Worm (Caenorhabditis elegans): ENCODE data around the gene rnp-4.
A peak's percentile ranks its signal among the peaks of the same experiment; 100 is the strongest.

Gene rnp-4

ce11 chrIII:4428797-4429196 is 22.7 kb downstream of the rnp-4 start (continued):
- no peak for TF ChIP-seq unc-39 (tag; optimal IDR thresholded peaks at IDR 0.05)
- no peak for TF ChIP-seq duxl-1 (tag; optimal IDR thresholded peaks at IDR 0.05; ENCODE audit: poor library complexity)
- peak; percentile 74; the same call in 1 of the 2 replicates for TF ChIP-seq dmd-8 (GFP tag; IDR thresholded peaks at IDR 0.05)
- no peak for TF ChIP-seq skn-1 (tag; optimal IDR thresholded peaks at IDR 0.05)
- peak; percentile 63 for TF ChIP-seq aha-1 (tag)
- no peak for TF ChIP-seq F37D6.2 (tag; optimal IDR thresholded peaks at IDR 0.05)
- TF ChIP-seq Y48G9A.11 (GFP tag; IDR thresholded peaks at IDR 0.05) = no peak
- TF ChIP-seq zfp-2 (tag; optimal IDR thresholded peaks at IDR 0.05) = no peak
- no peak for TF ChIP-seq ama-1 (optimal IDR thresholded peaks at IDR 0.05)

ce11 chrIII:4429402-4429801 is 23.3 kb downstream of the rnp-4 start, which contains the start of gene C28A5.6:
Gene C28A5.6 (minus strand): TSS chrIII:4429502.
- TF ChIP-seq rbr-2 (tag; optimal IDR thresholded peaks at IDR 0.05) = no peak
- TF ChIP-seq mep-1 (tag; optimal IDR thresholded peaks at IDR 0.05) = no peak
- TF ChIP-seq dve-1 (tag; optimal IDR thresholded peaks at IDR 0.05; ENCODE audit: insufficient read depth) = no peak
- no peak for TF ChIP-seq aly-2 (tag; optimal IDR thresholded peaks at IDR 0.05)
- no peak for TF ChIP-seq snpc-1.2 (GFP tag; IDR thresholded peaks at IDR 0.05)
- no peak for TF ChIP-seq skn-1 (tag; optimal IDR thresholded peaks at IDR 0.05)
- no peak for TF ChIP-seq nhr-237 (tag; optimal IDR thresholded peaks at IDR 0.05)
- no peak for TF ChIP-seq ctbp-1 (GFP tag; IDR thresholded peaks at IDR 0.05)
- no peak for TF ChIP-seq egl-27 (tag; optimal IDR thresholded peaks at IDR 0.05)
- no peak for TF ChIP-seq lin-29 (GFP tag; IDR thresholded peaks at IDR 0.05)
- TF ChIP-seq sdz-12 (GFP tag; optimal IDR thresholded peaks at IDR 0.05) = no peak
- TF ChIP-seq hlh-11 (tag; optimal IDR thresholded peaks at IDR 0.05) = no peak
- no peak for TF ChIP-seq nhr-48 (tag; optimal IDR thresholded peaks at IDR 0.05)
- no peak for TF ChIP-seq zag-1 (tag; optimal IDR thresholded peaks at IDR 0.05)
- TF ChIP-seq ceh-28 (tag; optimal IDR thresholded peaks at IDR 0.05) = no peak

ce11 chrIII:4434294-4434781 is 28.3 kb downstream of the rnp-4 start, which contains the start of gene C28A5.1:
Gene C28A5.1 (minus strand): TSS chrIII:4434344.
- TF ChIP-seq dmd-9 (GFP tag; IDR thresholded peaks at IDR 0.05) (0 out of 2 replicates have a peak, but pooled peaks have one; percentile 6), Y48G9A.11 (GFP tag; IDR thresholded peaks at IDR 0.05) (peak; percentile 46; the same call in 1 of the 2 replicates), nhr-42 (GFP tag; IDR thresholded peaks at IDR 0.05) (no peak), gei-8 (GFP tag; optimal IDR thresholded peaks at IDR 0.05) (no peak), daf-8 (GFP tag; IDR thresholded peaks at IDR 0.05) (no peak), lin-1 (GFP tag; IDR thresholded peaks at IDR 0.05) (no peak), daf-19 (GFP tag; conservative IDR thresholded peaks at IDR 0.05) (0 out of 2 replicates have a peak, but pooled peaks have one; percentile 10), unc-130 (GFP tag; optimal IDR thresholded peaks at IDR 0.05) (peak; percentile 79), ama-1 (optimal IDR thresholded peaks at IDR 0.05) (no peak), aha-1 (tag) (peak; percentile 70), mes-2 (tag; optimal IDR thresholded peaks at IDR 0.05; ENCODE audit: poor library complexity, severe bottlenecking) (peak; percentile 23), nhr-41 (GFP tag; IDR thresholded peaks at IDR 0.05) (no peak), F49E8.2 (tag; optimal IDR thresholded peaks at IDR 0.05; ENCODE audit: borderline replicate concordance) (peak; percentile 30), T26A8.4 (GFP tag; IDR thresholded peaks at IDR 0.05) (no peak)

ce11 chrIII:4435262-4435661 is 29.2 kb downstream of the rnp-4 start:
- no peak for TF ChIP-seq spr-1 (tag; optimal IDR thresholded peaks at IDR 0.05)
- no peak for TF ChIP-seq ZK337.2 (GFP tag; IDR thresholded peaks at IDR 0.05)
- no peak for TF ChIP-seq daf-19 (GFP tag; conservative IDR thresholded peaks at IDR 0.05)
- TF ChIP-seq lin-29 (GFP tag; IDR thresholded peaks at IDR 0.05) = no peak
- TF ChIP-seq hlh-11 (tag; optimal IDR thresholded peaks at IDR 0.05) = no peak
- no peak for TF ChIP-seq ceh-28 (tag; optimal IDR thresholded peaks at IDR 0.05)
- peak; percentile 34; the same call in 1 of the 2 replicates for TF ChIP-seq dmd-8 (GFP tag; IDR thresholded peaks at IDR 0.05)
- TF ChIP-seq aha-1 (tag) = peak; percentile 82
- TF ChIP-seq dmd-9 (GFP tag; IDR thresholded peaks at IDR 0.05) = peak; percentile 63; the same call in 1 of the 2 replicates

Measured in whole organism, L4 larva.